Worm (Caenorhabditis elegans) whole organism, L1 larva: ENCODE results near the gene srz-74.

Experiments
- C04F5.9 ChIP-seq: sonication (generic microtip); optimal IDR thresholded peaks from 2 replicates; lab custom pipeline; 2016; ENCODE audit warnings: missing genetic modification characterization, missing compliant biosample characterization
- C16A3.4 ChIP-seq: fragments of 150-350 bp; optimal IDR thresholded peaks from 2 replicates; lab custom pipeline; 2014; ENCODE audit warnings: missing biosample characterization, missing genetic modification characterization
- C34B4.2 ChIP-seq: sonication (generic microtip); optimal IDR thresholded peaks from 2 replicates; lab custom pipeline; 2017; ENCODE audit warnings: mild to moderate bottlenecking, missing genetic modification characterization, missing compliant biosample characterization
- ceh-63 ChIP-seq: fragments of 200-800 bp; sonication (Bioruptor generic); optimal IDR thresholded peaks from 2 replicates; lab custom pipeline; 2018; ENCODE audit warnings: mild to moderate bottlenecking, missing genetic modification characterization, missing compliant biosample characterization
- ceh-82 ChIP-seq, 3 experiments: fragments of 150-350 bp in 1 of 3; sonication (generic microtip) in 2 of 3; optimal IDR thresholded peaks; 2 replicates each; lab custom pipeline; 2014 to 2017; ENCODE audit warnings: missing biosample characterization in 3 of 3, missing genetic modification characterization in 3 of 3
- efl-1 ChIP-seq, 4 experiments: fragments of 150-350 bp; optimal IDR thresholded peaks in 3 of 4; peaks in 1 of 4; 1 replicate in 1 of 4; 2 replicates in 3 of 4; lab custom pipeline; 2014; ENCODE audit warnings: missing biosample characterization in 2 of 4, missing genetic modification characterization in 2 of 4, missing genetic modification reagents in 2 of 4
- ets-5 ChIP-seq: fragments of 200-800 bp; sonication (Bioruptor generic); IDR thresholded peaks from 2 replicates; pipeline ENCODE4 v1.3.6; 2022; ENCODE audit warnings: missing genetic modification characterization, missing compliant biosample characterization
- fkh-4 ChIP-seq: sonication (generic microtip); optimal IDR thresholded peaks from 2 replicates; lab custom pipeline; 2016; ENCODE audit warnings: missing compliant biosample characterization, missing genetic modification characterization, borderline replicate concordance
- fkh-8 ChIP-seq: sonication (generic microtip); optimal IDR thresholded peaks from 2 replicates; lab custom pipeline; 2016; ENCODE audit warnings: mild to moderate bottlenecking, missing genetic modification characterization, missing compliant biosample characterization
- lin-15B ChIP-seq: fragments of 150-350 bp; sonication (generic microtip); optimal IDR thresholded peaks from 3 replicates; lab custom pipeline; 2014; ENCODE audit warnings: missing biosample characterization, missing genetic modification characterization
- lin-35 ChIP-seq, 2 experiments: fragments of 150-350 bp; optimal IDR thresholded peaks; 2 replicates each; lab custom pipeline; 2014; ENCODE audit warnings: missing biosample characterization in 2 of 2, missing genetic modification characterization in 2 of 2, missing genetic modification reagents in 2 of 2
- nhr-12 ChIP-seq: sonication (generic microtip); optimal IDR thresholded peaks from 2 replicates; lab custom pipeline; 2017; ENCODE audit warnings: missing biosample characterization, missing genetic modification characterization
- nhr-47 ChIP-seq: sonication (generic microtip); optimal IDR thresholded peaks from 2 replicates; lab custom pipeline; 2016; ENCODE audit warnings: mild to moderate bottlenecking, missing genetic modification characterization, moderate library complexity, missing compliant biosample characterization
- nhr-76 ChIP-seq: sonication (generic microtip); optimal IDR thresholded peaks from 2 replicates; lab custom pipeline; 2017; ENCODE audit warnings: missing biosample characterization, missing genetic modification characterization
- pag-3 ChIP-seq: sonication (generic microtip); optimal IDR thresholded peaks from 2 replicates; lab custom pipeline; 2017; ENCODE audit warnings: missing genetic modification characterization, mild to moderate bottlenecking, missing compliant biosample characterization, antibody characterized with exemption, borderline replicate concordance; ENCODE audit not compliant: insufficient read depth
- swsn-7 ChIP-seq: sonication (generic microtip); optimal IDR thresholded peaks from 2 replicates; lab custom pipeline; 2016; ENCODE audit warnings: missing genetic modification characterization, missing compliant biosample characterization
- tlp-1 ChIP-seq: fragments of 150-350 bp; optimal IDR thresholded peaks from 2 replicates; lab custom pipeline; 2014; ENCODE audit warnings: missing biosample characterization, missing genetic modification characterization
- unc-62 ChIP-seq: fragments of 150-350 bp; optimal IDR thresholded peaks from 2 replicates; lab custom pipeline; 2014; ENCODE audit warnings: missing biosample characterization, missing genetic modification reagents, missing genetic modification characterization
- zip-4 ChIP-seq: fragments of 200-800 bp; sonication (Bioruptor generic); optimal IDR thresholded peaks from 2 replicates; lab custom pipeline; 2018; ENCODE audit warnings: mild to moderate bottlenecking, missing genetic modification characterization, moderate library complexity, missing compliant biosample characterization

srz-74 gene

DNA sequence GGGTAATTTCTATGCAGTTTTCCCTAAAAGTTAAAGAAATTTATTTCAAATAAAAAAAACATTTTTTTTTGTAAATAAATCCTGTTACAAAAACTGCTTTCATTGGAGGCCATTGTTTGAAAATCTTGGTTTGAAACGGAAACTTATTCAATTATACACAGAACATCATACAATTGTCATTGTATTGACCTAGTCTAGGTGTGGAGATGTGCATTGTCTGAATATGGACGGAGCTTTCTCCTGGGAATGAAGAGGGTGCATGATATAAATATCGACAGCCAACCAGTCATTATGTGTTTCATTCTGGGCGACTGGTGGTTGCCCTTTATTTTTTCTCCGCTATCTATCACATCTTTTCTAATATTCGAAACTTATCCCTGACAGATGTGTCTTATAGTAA, 17.3 kb downstream of the srz-74 start, which contains the start of gene C35D6.3:
Gene C35D6.3 (plus strand): TSS at position 301 of the 400 bp plus-strand sequence.
- no peak for TF ChIP-seq nhr-76 (tag; lab: Kevin White, UChicago)

DNA sequence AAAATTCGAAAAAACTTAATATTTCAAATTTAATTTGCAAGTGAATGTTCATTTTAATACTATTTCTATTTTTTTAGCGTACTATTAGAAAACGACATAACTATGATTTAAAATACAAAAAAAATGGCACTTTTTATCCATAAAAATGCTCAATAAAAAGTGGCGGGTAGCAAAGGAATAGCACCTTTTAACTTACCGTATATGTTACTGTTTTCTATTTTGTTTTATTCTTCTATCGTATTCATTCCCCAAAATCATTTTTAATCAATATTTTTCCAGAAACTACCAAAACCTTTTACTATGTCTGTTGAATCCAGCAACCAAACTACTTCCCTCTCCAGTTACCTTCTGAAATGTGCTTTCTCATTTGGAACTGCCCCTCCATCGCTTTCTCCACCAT, 21.4 kb downstream of the srz-74 start, which contains the start of gene C35D6.4:
Gene C35D6.4 (plus strand): TSS at position 301 of the 400 bp plus-strand sequence.
- TF ChIP-seq swsn-7 (tag; lab: Kevin White, UChicago) (no peak), nhr-12 (tag; lab: Kevin White, UChicago) (no peak), nhr-47 (tag; lab: Kevin White, UChicago) (no peak)

DNA sequence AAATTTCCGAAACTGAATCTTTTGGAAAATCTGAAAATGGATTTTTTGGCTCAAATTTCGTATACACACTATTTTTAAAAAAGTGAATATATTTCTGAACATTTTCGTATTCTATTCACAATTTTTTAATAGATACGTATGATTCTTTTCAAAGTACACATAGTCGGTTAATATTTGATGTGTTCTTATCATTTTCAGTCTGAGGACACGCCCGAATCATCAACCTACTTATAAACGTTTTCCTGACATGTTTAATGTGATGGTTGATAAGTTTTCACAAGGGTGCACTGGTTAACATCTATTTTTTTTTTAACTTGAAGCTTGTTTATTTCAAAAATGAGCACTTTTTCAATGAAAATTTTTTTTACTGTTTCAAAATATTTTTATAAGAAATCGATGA, 35.3 kb downstream of the srz-74 start:
- TF ChIP-seq lin-15B (tag; lab: Kevin White, UChicago) = no peak
- no peak for TF ChIP-seq C04F5.9
- TF ChIP-seq pag-3 (tag; lab: Kevin White, UChicago) = no peak
- TF ChIP-seq fkh-4 (tag; lab: Kevin White, UChicago) = no peak
- TF ChIP-seq fkh-8 (tag; lab: Kevin White, UChicago) = no peak
- TF ChIP-seq ceh-82 (tag; optimal IDR thresholded peaks at IDR 0.05; lab: Kevin White, UChicago) = no peak
- TF ChIP-seq C34B4.2 = no peak
- TF ChIP-seq C16A3.4 = no peak
- no peak for TF ChIP-seq unc-62 (GFP tag; lab: Kevin White, UChicago)
- TF ChIP-seq tlp-1 (tag; lab: Kevin White, UChicago) = no peak
- TF ChIP-seq ets-5 (GFP tag; lab: Robert Waterston, UW) = no peak

ce11 chrIV:16370592-16370991, 41.3 kb downstream of the srz-74 start:
- TF ChIP-seq efl-1 (optimal IDR thresholded peaks at IDR 0.05; lab: Kevin White, UChicago) (no peak), efl-1 (GFP tag; optimal IDR thresholded peaks at IDR 0.05 in 1 of 2; lab: Kevin White, UChicago) (peak in 1 of 2 experiments; percentile 79), ceh-63 (GFP tag; lab: Kevin White, UChicago) (no peak)

- TF ChIP-seq zip-4 (GFP tag; lab: Kevin White, UChicago) = no peak
- no peak for TF ChIP-seq efl-1 (optimal IDR thresholded peaks at IDR 0.05; lab: Kevin White, UChicago)
- TF ChIP-seq efl-1 (GFP tag; optimal IDR thresholded peaks at IDR 0.05 in 1 of 2; lab: Kevin White, UChicago) = peak in 1 of 2 experiments; percentile 77
Observed at ce11 chrIV:16377942-16378341, 48.7 kb downstream of the srz-74 start.

- TF ChIP-seq lin-35 (GFP tag; optimal IDR thresholded peaks at IDR 0.05; lab: Kevin White, UChicago) = no peak
- TF ChIP-seq efl-1 (optimal IDR thresholded peaks at IDR 0.05; lab: Kevin White, UChicago) = no peak
- TF ChIP-seq efl-1 (GFP tag; optimal IDR thresholded peaks at IDR 0.05 in 1 of 2; lab: Kevin White, UChicago) = peak in 1 of 2 experiments; percentile 59
Observed at ce11 chrIV:16380278-16380677, 51.0 kb downstream of the srz-74 start.
